Worm (Caenorhabditis elegans) whole organism, late embryonic: Measurements from ENCODE around the gene hpo-39.

ENCODE experiments used
- Y22D7AL.16 ChIP-seq: sonication (generic microtip); optimal IDR thresholded peaks from 2 replicates; lab custom pipeline; 2016; ENCODE audit warnings: missing genetic modification characterization, missing compliant biosample characterization
- ama-1 ChIP-seq: fragments of 150-350 bp; optimal IDR thresholded peaks from 2 replicates; lab custom pipeline; 2014
- ceh-31 ChIP-seq: sonication (generic microtip); optimal IDR thresholded peaks from 2 replicates; lab custom pipeline; 2016; ENCODE audit warnings: missing genetic modification characterization, missing compliant biosample characterization
- ceh-45 ChIP-seq: fragments of 200-800 bp; sonication (Bioruptor generic); IDR thresholded peaks from 2 replicates; pipeline ENCODE4 v1.3.6; 2022; ENCODE audit warnings: missing genetic modification reagents, missing genetic modification characterization, missing compliant biosample characterization
- ceh-9 ChIP-seq: sonication (generic microtip); optimal IDR thresholded peaks from 2 replicates; lab custom pipeline; 2016; ENCODE audit warnings: mild to moderate bottlenecking, missing genetic modification characterization, inconsistent platforms, missing compliant biosample characterization
- ets-4 ChIP-seq: sonication (generic microtip); optimal IDR thresholded peaks from 2 replicates; lab custom pipeline; 2016; ENCODE audit warnings: missing genetic modification characterization, missing compliant biosample characterization
- eyg-1 ChIP-seq: sonication (generic microtip); optimal IDR thresholded peaks from 2 replicates; lab custom pipeline; 2016; ENCODE audit warnings: missing genotype, missing genetic modification characterization, missing compliant biosample characterization
- hlh-15 ChIP-seq: sonication (generic microtip); optimal IDR thresholded peaks from 2 replicates; lab custom pipeline; 2016; ENCODE audit warnings: missing genetic modification characterization, missing compliant biosample characterization
- hlh-30 ChIP-seq: sonication (generic microtip); optimal IDR thresholded peaks from 2 replicates; lab custom pipeline; 2017; ENCODE audit warnings: antibody characterized with exemption, missing genetic modification characterization, missing compliant biosample characterization; ENCODE audit not compliant: insufficient read depth
- lin-11 ChIP-seq: fragments of 200-800 bp; sonication (Bioruptor generic); optimal IDR thresholded peaks from 2 replicates; lab custom pipeline; 2018; ENCODE audit warnings: mild to moderate bottlenecking, missing genetic modification characterization, missing compliant biosample characterization
- nfya-1 ChIP-seq: sonication (generic microtip); optimal IDR thresholded peaks from 2 replicates; lab custom pipeline; 2017; ENCODE audit warnings: missing genetic modification characterization, mild to moderate bottlenecking, missing compliant biosample characterization, antibody characterized with exemption, moderate library complexity
- nhr-11 ChIP-seq: fragments of 150-350 bp; optimal IDR thresholded peaks from 2 replicates; lab custom pipeline; 2014; ENCODE audit warnings: missing biosample characterization, missing genetic modification characterization
- ref-2 ChIP-seq: sonication (generic microtip); optimal IDR thresholded peaks from 2 replicates; lab custom pipeline; 2016; ENCODE audit warnings: missing genetic modification characterization, missing compliant biosample characterization
- sox-4 ChIP-seq: sonication (generic microtip); optimal IDR thresholded peaks from 2 replicates; lab custom pipeline; 2017; ENCODE audit warnings: mild to moderate bottlenecking, missing genetic modification characterization, inconsistent platforms, missing compliant biosample characterization

DNA sequence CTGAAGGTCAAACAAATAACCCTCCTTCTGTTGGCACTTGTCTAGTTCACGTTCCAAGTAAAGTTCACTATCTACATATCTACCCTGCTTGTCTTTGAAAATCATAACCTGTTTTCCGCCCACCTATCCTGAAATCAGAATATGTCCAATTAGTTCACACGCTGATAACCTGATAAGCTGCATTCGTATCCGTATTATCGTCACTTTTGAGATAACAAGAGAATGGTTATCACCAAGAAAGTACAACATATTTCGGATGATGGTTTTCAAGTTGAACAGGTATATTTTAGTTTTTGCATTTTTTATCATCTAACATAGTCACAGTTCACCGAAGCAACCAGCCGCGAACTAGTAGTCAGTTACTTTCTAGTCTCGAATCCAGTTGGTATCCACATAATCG is 17.1 kb upstream of the hpo-39 start:
- no peak for TF ChIP-seq ref-2 (tag; lab: Kevin White, UChicago)
- no peak for TF ChIP-seq ceh-31 (tag; lab: Kevin White, UChicago)
- no peak for TF ChIP-seq sox-4
- TF ChIP-seq lin-11 (tag; lab: Kevin White, UChicago): no peak
- no peak for TF ChIP-seq Y22D7AL.16 (tag; lab: Kevin White, UChicago)
- TF ChIP-seq ceh-9: no peak
- no peak for TF ChIP-seq eyg-1
- TF ChIP-seq nhr-11 (tag; lab: Kevin White, UChicago): no peak
- TF ChIP-seq ets-4: no peak
- no peak for TF ChIP-seq nfya-1 (tag; lab: Kevin White, UChicago)
- no peak for TF ChIP-seq ceh-45 (GFP tag; lab: Robert Waterston, UW)
- TF ChIP-seq hlh-30 (tag; lab: Kevin White, UChicago): no peak
- no peak for TF ChIP-seq hlh-15 (tag; lab: Kevin White, UChicago)
- no peak for TF ChIP-seq ama-1
